Fruit fly (Drosophila melanogaster): ENCODE data around the gene CG11251.

DNA sequence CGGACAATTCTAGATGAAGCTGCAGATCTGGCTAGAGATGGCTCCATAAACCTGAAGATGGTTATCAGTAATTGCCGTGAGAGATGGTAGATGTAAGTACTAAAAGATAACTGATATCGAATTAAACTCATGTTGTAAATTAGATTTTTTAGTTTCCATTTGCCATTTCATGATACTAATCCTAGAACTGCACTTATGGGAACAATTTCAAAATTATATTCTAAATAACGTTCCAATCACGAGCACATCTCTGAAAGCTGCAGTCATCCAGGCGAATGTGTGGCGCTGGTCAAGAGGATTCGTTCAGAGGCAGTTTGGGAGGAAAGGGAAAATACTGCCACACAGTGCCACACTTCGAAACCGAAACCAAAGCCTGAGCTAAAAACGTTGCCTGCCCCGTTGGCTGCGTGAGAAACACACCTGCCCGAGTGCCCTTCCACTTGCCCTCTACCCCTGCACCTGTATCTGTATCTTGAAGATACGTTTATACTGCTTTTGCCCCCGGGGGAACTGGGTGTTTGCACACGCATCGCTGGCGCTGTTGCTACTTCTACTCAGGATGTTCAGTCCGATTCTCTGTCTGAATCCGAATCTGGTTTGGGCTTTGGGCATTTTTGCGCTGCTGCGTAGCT is 17.7 kb upstream of the CG11251 start:
- peak; percentile 46 for TF ChIP-seq topi (GFP tag; optimal IDR thresholded peaks at IDR 0.05)
- peak; percentile 15 for TF ChIP-seq CG16779 (tag; optimal IDR thresholded peaks at IDR 0.05)
- TF ChIP-seq CG9139 (GFP tag; optimal IDR thresholded peaks at IDR 0.05): peak; percentile 36
- no peak for TF ChIP-seq fkh (GFP tag; optimal IDR thresholded peaks at IDR 0.05)
- TF ChIP-seq CG11762 (GFP tag; optimal IDR thresholded peaks at IDR 0.05; ENCODE audit: insufficient read depth): no peak
- peak; percentile 79 for TF ChIP-seq CG10669 (GFP tag; optimal IDR thresholded peaks at IDR 0.05)
- TF ChIP-seq CG10631 (GFP tag; optimal IDR thresholded peaks at IDR 0.05): peak; percentile 77
- no peak for TF ChIP-seq Lpt (GFP tag; optimal IDR thresholded peaks at IDR 0.05)
- TF ChIP-seq Eip75B (GFP tag; optimal IDR thresholded peaks at IDR 0.05): peak; percentile 79
